Worm (Caenorhabditis elegans) whole organism, midembryonic: Measurements from ENCODE around the gene nhr-20.

Experiments
- cog-1 ChIP-seq: sonication (generic microtip); optimal IDR thresholded peaks from 2 replicates; lab custom pipeline; 2016; ENCODE audit warnings: missing genetic modification characterization, missing compliant biosample characterization
- flt-1 ChIP-seq: fragments of 200-800 bp; sonication (Bioruptor generic); IDR thresholded peaks from 2 replicates; pipeline ENCODE4 v1.3.6; 2022; ENCODE audit warnings: missing genetic modification characterization, missing compliant biosample characterization
- klf-2 ChIP-seq: fragments of 200-800 bp; sonication (Bioruptor generic); conservative IDR thresholded peaks from 2 replicates; pipeline ENCODE4 v1.3.6; 2022; ENCODE audit warnings: missing genetic modification reagents, missing genetic modification characterization, missing compliant biosample characterization
- med-1 ChIP-seq: sonication (generic microtip); optimal IDR thresholded peaks from 2 replicates; lab custom pipeline; 2017; ENCODE audit warnings: missing genetic modification characterization, mild to moderate bottlenecking, missing compliant biosample characterization, antibody characterized with exemption, missing genetic modification reagents; ENCODE audit not compliant: insufficient read depth
- tab-1 ChIP-seq: fragments of 200-800 bp; sonication (Bioruptor generic); IDR thresholded peaks from 2 replicates; pipeline ENCODE4 v1.3.6; 2022; ENCODE audit warnings: missing genetic modification characterization, missing compliant biosample characterization
- ztf-23 ChIP-seq: fragments of 200-800 bp; sonication (Bioruptor generic); IDR thresholded peaks from 2 replicates; pipeline ENCODE4 v1.3.6; 2022; ENCODE audit warnings: missing genetic modification reagents, missing genetic modification characterization, missing compliant biosample characterization
- ztf-29 ChIP-seq: fragments of 200-800 bp; sonication (Bioruptor generic); IDR thresholded peaks from 2 replicates; pipeline ENCODE4 v1.3.6; 2022; ENCODE audit warnings: missing genetic modification reagents, missing genetic modification characterization, missing compliant biosample characterization

DNA sequence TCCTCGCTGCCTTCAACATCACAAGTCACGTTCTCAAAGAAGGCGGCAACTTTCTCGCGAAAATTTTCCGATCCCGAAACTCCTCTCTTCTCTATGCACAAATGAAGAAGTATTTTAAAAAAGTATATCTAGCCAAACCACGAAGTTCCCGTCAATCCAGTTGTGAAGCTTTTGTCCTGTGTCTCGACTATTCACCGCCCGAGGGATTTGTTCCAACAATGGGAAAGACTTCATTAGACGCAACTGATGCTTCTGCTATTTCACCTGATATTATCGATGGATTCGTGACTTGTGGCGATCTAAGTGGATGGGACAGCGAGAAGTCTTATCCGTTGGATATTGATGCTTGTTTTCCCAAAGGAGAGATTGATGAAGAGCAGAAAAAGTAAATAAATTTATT, 28.1 kb downstream of the nhr-20 start:
- TF ChIP-seq klf-2 (GFP tag; lab: Robert Waterston, UW), result no peak
- no peak for TF ChIP-seq med-1
- TF ChIP-seq ztf-29, result no peak
- no peak for TF ChIP-seq flt-1
- no peak for TF ChIP-seq cog-1
- no peak for TF ChIP-seq tab-1 (GFP tag; lab: Robert Waterston, UW)
- no peak for TF ChIP-seq ztf-23 (GFP tag; lab: Robert Waterston, UW)
